Worm (Caenorhabditis elegans) whole organism, young adult: ENCODE data around the gene str-200.

Source experiments
- Y53F4B.3 ChIP-seq: fragments of 200-800 bp; sonication (Bioruptor generic); IDR thresholded peaks from 2 replicates; pipeline ENCODE4 v1.3.6; 2022; ENCODE audit warnings: missing genetic modification reagents, missing genetic modification characterization, missing compliant biosample characterization
- Y53G8AR.9 ChIP-seq: fragments of 200-800 bp; sonication (Bioruptor generic); conservative IDR thresholded peaks from 2 replicates; pipeline ENCODE4 v1.3.6; 2022; ENCODE audit warnings: missing genetic modification reagents, missing genetic modification characterization, missing compliant biosample characterization
- Y79H2A.3 ChIP-seq: fragments of 200-800 bp; sonication (Bioruptor generic); conservative IDR thresholded peaks from 2 replicates; pipeline ENCODE4 v1.3.6; 2022; ENCODE audit warnings: missing genetic modification reagents, missing genetic modification characterization, missing compliant biosample characterization
- ZK185.1 ChIP-seq: sonication (generic microtip); optimal IDR thresholded peaks from 2 replicates; lab custom pipeline; 2016; ENCODE audit warnings: mild to moderate bottlenecking, missing genetic modification characterization, missing compliant biosample characterization; ENCODE audit not compliant: poor library complexity, severe bottlenecking
- ama-1 ChIP-seq, 3 experiments: fragments of 150-350 bp in 1 of 3; sonication (generic microtip) in 2 of 3; optimal IDR thresholded peaks; 2 replicates each; lab custom pipeline; 2014 to 2018; ENCODE audit warnings: missing biosample characterization in 2 of 3, missing genetic modification characterization in 2 of 3, missing genetic modification reagents in 2 of 3
- egl-44 ChIP-seq: fragments of 200-800 bp; sonication (Bioruptor generic); IDR thresholded peaks from 2 replicates; pipeline ENCODE4 v1.3.6; 2022; ENCODE audit warnings: missing genetic modification reagents, missing genetic modification characterization, missing compliant biosample characterization
- ets-4 ChIP-seq: fragments of 200-800 bp; sonication (Bioruptor generic); optimal IDR thresholded peaks from 2 replicates; lab custom pipeline; 2018; ENCODE audit warnings: mild to moderate bottlenecking, missing genetic modification characterization, missing compliant biosample characterization
- hrde-1 ChIP-seq: sonication (generic microtip); optimal IDR thresholded peaks from 2 replicates; lab custom pipeline; 2016; ENCODE audit warnings: missing genetic modification characterization, mild to moderate bottlenecking, missing compliant biosample characterization, moderate library complexity, missing genotype, missing genetic modification reagents, borderline replicate concordance
- lin-54 ChIP-seq: fragments of 200-800 bp; sonication (Bioruptor generic); optimal IDR thresholded peaks from 2 replicates; lab custom pipeline; 2018; ENCODE audit warnings: mild to moderate bottlenecking, missing genetic modification characterization, missing compliant biosample characterization
- madf-10 ChIP-seq: sonication (generic microtip); optimal IDR thresholded peaks from 2 replicates; lab custom pipeline; 2016; ENCODE audit warnings: mild to moderate bottlenecking, missing genetic modification characterization, missing compliant biosample characterization
- snpc-4 ChIP-seq, 5 experiments: fragments of 150-350 bp in 1 of 5; sonication (generic microtip) in 4 of 5; optimal IDR thresholded peaks; 2 replicates each; lab custom pipeline; 2014 to 2018; ENCODE audit warnings: missing genetic modification characterization in 5 of 5, missing biosample characterization in 3 of 5, antibody characterized with exemption in 2 of 5, mild to moderate bottlenecking in 2 of 5, missing compliant biosample characterization in 2 of 5, missing genotype in 2 of 5, moderate library complexity in 2 of 5, missing genetic modification reagents in 1 of 5
- zim-3 ChIP-seq: sonication (generic microtip); optimal IDR thresholded peaks from 2 replicates; lab custom pipeline; 2017; ENCODE audit warnings: mild to moderate bottlenecking, missing genetic modification characterization, moderate library complexity, missing compliant biosample characterization

ce11 chrV:17430903-17431302 lies 27.1 kb downstream of the str-200 start, which contains the start of gene srbc-27:
- TF ChIP-seq egl-44 (GFP tag; lab: Robert Waterston, UW) (no peak), madf-10 (tag; lab: Kevin White, UChicago) (no peak), Y53F4B.3 (GFP tag; lab: Robert Waterston, UW) (no peak), zim-3 (tag; lab: Kevin White, UChicago) (no peak), ama-1 (optimal IDR thresholded peaks at IDR 0.05; lab: Kevin White, UChicago) (no peak), ama-1 (GFP tag; optimal IDR thresholded peaks at IDR 0.05; lab: Kevin White, UChicago) (no peak), snpc-4 (GFP tag; optimal IDR thresholded peaks at IDR 0.05; lab: Kevin White, UChicago) (no peak), snpc-4 (tag; optimal IDR thresholded peaks at IDR 0.05; lab: Kevin White, UChicago) (no peak), Y53G8AR.9 (GFP tag; lab: Robert Waterston, UW) (no peak), ZK185.1 (tag; lab: Kevin White, UChicago) (no peak), lin-54 (GFP tag; lab: Kevin White, UChicago) (no peak), hrde-1 (tag; lab: Kevin White, UChicago) (no peak), ets-4 (GFP tag; lab: Kevin White, UChicago) (no peak), Y79H2A.3 (no peak)
